Worm (Caenorhabditis elegans): ENCODE data around the gene nep-15.

nep-15 gene

DNA sequence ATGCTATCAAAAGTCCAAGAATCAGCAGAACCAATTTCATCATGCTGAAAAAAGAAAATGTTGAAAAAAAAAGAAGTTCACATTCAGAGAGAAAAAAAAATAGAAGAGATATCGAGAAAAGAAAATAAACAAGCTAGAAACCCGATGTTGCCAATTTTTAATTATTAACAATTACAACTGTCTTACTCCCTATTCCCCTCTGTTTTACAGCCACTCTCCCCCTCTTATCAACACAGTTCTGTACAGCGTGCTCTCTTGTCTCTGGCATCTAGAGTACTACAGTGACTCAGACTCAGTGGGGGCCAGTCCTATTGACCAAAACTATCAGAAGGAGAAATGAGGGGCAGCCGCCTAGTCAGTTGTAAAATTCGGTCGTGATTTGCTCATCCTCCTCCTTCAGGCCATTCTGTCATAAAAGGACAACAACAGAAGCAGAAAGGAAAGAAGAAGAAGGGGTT, 20.6 kb downstream of the nep-15 start, which contains the start of gene wrk-1:
TSS of gene wrk-1 (minus strand) at position 51 of the 458 bp plus-strand sequence.
- no peak for TF ChIP-seq blmp-1 (tag; optimal IDR thresholded peaks at IDR 0.05)
- no peak for TF ChIP-seq nhr-76 (tag; optimal IDR thresholded peaks at IDR 0.05)
- TF ChIP-seq elt-1 (tag; optimal IDR thresholded peaks at IDR 0.05; ENCODE audit: borderline replicate concordance, insufficient read depth): no peak
- no peak for TF ChIP-seq lin-32 (GFP tag; optimal IDR thresholded peaks at IDR 0.05)
- TF ChIP-seq ceh-39 (tag; optimal IDR thresholded peaks at IDR 0.05): no peak

DNA sequence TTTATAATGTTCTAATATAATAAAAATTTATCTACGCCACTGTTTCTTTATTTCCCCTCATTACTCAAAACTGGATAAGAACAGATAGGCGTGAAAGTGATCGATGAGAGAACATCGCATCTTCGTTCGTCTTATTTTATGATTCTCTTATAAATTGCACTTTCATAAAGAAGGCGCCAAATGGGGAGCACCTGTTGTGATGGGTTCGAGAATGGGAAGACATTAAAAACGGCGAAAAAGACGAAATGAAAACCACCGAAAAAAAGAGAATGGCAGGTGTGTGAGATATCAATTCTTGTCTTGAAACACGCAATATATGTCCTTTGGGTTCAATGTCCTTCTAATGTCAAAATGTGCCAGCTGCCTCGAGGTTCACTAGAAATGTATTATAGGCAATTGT, 22.3 kb downstream of the nep-15 start:
- TF ChIP-seq M03D4.4 (tag; optimal IDR thresholded peaks at IDR 0.05) (no peak), mep-1 (tag; optimal IDR thresholded peaks at IDR 0.05) (no peak), drap-1 (GFP tag; optimal IDR thresholded peaks at IDR 0.05) (no peak), ham-2 (GFP tag; optimal IDR thresholded peaks at IDR 0.05) (no peak), nhr-2 (tag; optimal IDR thresholded peaks at IDR 0.05) (no peak), flh-1 (GFP tag; optimal IDR thresholded peaks at IDR 0.05) (no peak), unc-39 (tag; optimal IDR thresholded peaks at IDR 0.05) (no peak), pha-4 (tag; optimal IDR thresholded peaks at IDR 0.05) (no peak), ceh-43 (GFP tag; optimal IDR thresholded peaks at IDR 0.05) (no peak), cnd-1 (tag; optimal IDR thresholded peaks at IDR 0.05) (no peak), zip-8 (tag; optimal IDR thresholded peaks at IDR 0.05) (no peak), nhr-76 (tag; optimal IDR thresholded peaks at IDR 0.05) (no peak), bed-3 (GFP tag; optimal IDR thresholded peaks at IDR 0.05) (no peak), snpc-4 (tag; optimal IDR thresholded peaks at IDR 0.05) (no peak), ceh-83 (GFP tag; optimal IDR thresholded peaks at IDR 0.05) (no peak), blmp-1 (tag; optimal IDR thresholded peaks at IDR 0.05) (no peak), ces-1 (GFP tag; optimal IDR thresholded peaks at IDR 0.05) (no peak), hlh-1 (tag; optimal IDR thresholded peaks at IDR 0.05) (no peak)

DNA sequence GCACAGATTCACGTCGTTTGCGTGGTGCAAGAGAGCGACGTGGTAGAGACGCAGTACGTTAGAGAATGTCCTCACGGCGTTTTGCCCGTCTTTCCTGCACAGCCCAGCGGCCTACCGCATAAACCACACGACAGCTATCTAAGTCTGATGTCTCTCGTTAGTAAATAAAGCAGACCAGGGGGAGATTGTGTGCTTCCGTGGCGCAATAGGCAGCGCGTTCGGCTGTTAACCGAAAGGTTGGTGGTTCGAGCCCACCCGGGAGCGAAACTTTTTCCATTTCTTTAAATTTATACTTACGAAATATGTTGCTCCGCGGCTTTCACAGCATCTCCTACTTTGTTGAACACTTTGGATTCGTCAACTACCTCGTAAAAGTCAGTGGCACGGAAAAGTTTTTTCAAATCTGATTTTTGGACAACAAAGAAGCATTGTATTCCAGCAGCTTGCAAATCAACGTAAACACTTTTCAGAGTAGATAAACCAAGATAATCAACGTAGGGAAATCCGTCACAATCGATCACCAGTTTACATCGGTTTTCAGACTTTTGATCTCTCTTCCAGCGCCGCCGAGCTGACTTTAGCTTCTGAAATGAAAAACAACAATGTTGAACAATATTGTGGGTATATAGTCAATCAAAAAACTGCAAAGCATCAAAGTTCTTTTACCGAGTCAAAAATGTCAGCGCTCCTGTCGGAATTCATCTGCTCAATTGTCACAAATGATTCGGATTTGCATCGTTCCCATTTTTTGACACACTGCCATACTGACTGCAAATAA, 32.5 kb downstream of the nep-15 start:
- TF ChIP-seq unc-62 (GFP tag; optimal IDR thresholded peaks at IDR 0.05) (peak; percentile 57), nhr-2 (tag; optimal IDR thresholded peaks at IDR 0.05) (no peak), mab-5 (tag; optimal IDR thresholded peaks at IDR 0.05) (peak; percentile 74), mls-2 (tag; optimal IDR thresholded peaks at IDR 0.05) (peak; percentile 99), elt-3 (tag; optimal IDR thresholded peaks at IDR 0.05) (peak; percentile 36), unc-39 (tag; optimal IDR thresholded peaks at IDR 0.05) (peak; percentile 79), mep-1 (tag; optimal IDR thresholded peaks at IDR 0.05) (peak; percentile 82), ces-1 (GFP tag; optimal IDR thresholded peaks at IDR 0.05) (peak; percentile 85), bed-3 (GFP tag; optimal IDR thresholded peaks at IDR 0.05) (peak; percentile 93), unc-120 (tag; optimal IDR thresholded peaks at IDR 0.05; ENCODE audit: poor library complexity, severe bottlenecking) (peak; percentile 97), hlh-1 (tag; optimal IDR thresholded peaks at IDR 0.05) (peak; percentile 55), blmp-1 (tag; optimal IDR thresholded peaks at IDR 0.05) (no peak), sptf-1 (tag; optimal IDR thresholded peaks at IDR 0.05) (peak; percentile 98), ceh-39 (tag; optimal IDR thresholded peaks at IDR 0.05) (no peak), ztf-11 (tag; optimal IDR thresholded peaks at IDR 0.05) (peak; percentile 73), elt-1 (tag; optimal IDR thresholded peaks at IDR 0.05; ENCODE audit: borderline replicate concordance, insufficient read depth) (no peak), lin-32 (GFP tag; optimal IDR thresholded peaks at IDR 0.05) (peak; percentile 94), ceh-83 (GFP tag; optimal IDR thresholded peaks at IDR 0.05) (peak; percentile 97), zip-8 (tag; optimal IDR thresholded peaks at IDR 0.05) (peak; percentile 45), cnd-1 (tag; optimal IDR thresholded peaks at IDR 0.05) (peak; percentile 97), flh-1 (GFP tag; optimal IDR thresholded peaks at IDR 0.05) (peak; percentile 89), drap-1 (GFP tag; optimal IDR thresholded peaks at IDR 0.05) (peak; percentile 98), nhr-237 (tag; optimal IDR thresholded peaks at IDR 0.05) (peak; percentile 89), nhr-76 (tag; optimal IDR thresholded peaks at IDR 0.05) (no peak), lin-13 (tag; optimal IDR thresholded peaks at IDR 0.05) (peak; percentile 59), M03D4.4 (tag; optimal IDR thresholded peaks at IDR 0.05) (peak; percentile 96), lsy-2 (tag; optimal IDR thresholded peaks at IDR 0.05) (peak; percentile 67), sem-2 (GFP tag; optimal IDR thresholded peaks at IDR 0.05) (peak; percentile 91), pha-4 (tag; optimal IDR thresholded peaks at IDR 0.05) (peak; percentile 80), snpc-4 (tag; optimal IDR thresholded peaks at IDR 0.05) (no peak), tbx-8 (GFP tag; optimal IDR thresholded peaks at IDR 0.05) (peak; percentile 95), nhr-28 (tag; optimal IDR thresholded peaks at IDR 0.05) (peak; percentile 57), ceh-43 (GFP tag; optimal IDR thresholded peaks at IDR 0.05) (peak; percentile 94), ham-2 (GFP tag; optimal IDR thresholded peaks at IDR 0.05) (peak; percentile 99), nhr-12 (tag; optimal IDR thresholded peaks at IDR 0.05) (peak; percentile 89)
